Worm (Caenorhabditis elegans) whole organism, mixed stage, embryonic: ENCODE results near the gene BE0003N10.1.

ENCODE experiments used
- ces-1 ChIP-seq: fragments of 150-350 bp; optimal IDR thresholded peaks from 2 replicates; lab custom pipeline; 2014; ENCODE audit warnings: missing biosample characterization, missing genetic modification reagents, missing genetic modification characterization
- elt-1 ChIP-seq: sonication (generic microtip); optimal IDR thresholded peaks from 2 replicates; lab custom pipeline; 2017; ENCODE audit warnings: missing genetic modification characterization, mild to moderate bottlenecking, missing compliant biosample characterization, antibody characterized with exemption, moderate library complexity, borderline replicate concordance; ENCODE audit not compliant: insufficient read depth
- elt-3 ChIP-seq: fragments of 150-350 bp; optimal IDR thresholded peaks from 2 replicates; lab custom pipeline; 2014; ENCODE audit warnings: missing biosample characterization, missing genetic modification characterization
- lsy-2 ChIP-seq: fragments of 150-350 bp; optimal IDR thresholded peaks from 2 replicates; lab custom pipeline; 2014; ENCODE audit warnings: missing biosample characterization, missing genetic modification characterization
- mab-5 ChIP-seq: fragments of 150-350 bp; optimal IDR thresholded peaks from 2 replicates; lab custom pipeline; 2014; ENCODE audit warnings: missing biosample characterization, missing genetic modification characterization
- mep-1 ChIP-seq: fragments of 150-350 bp; optimal IDR thresholded peaks from 2 replicates; lab custom pipeline; 2017; ENCODE audit warnings: missing biosample characterization, missing genetic modification reagents, missing genetic modification characterization, inconsistent platforms
- nhr-12 ChIP-seq: fragments of 150-350 bp; optimal IDR thresholded peaks from 2 replicates; lab custom pipeline; 2014; ENCODE audit warnings: missing biosample characterization, missing genetic modification characterization
- nhr-28 ChIP-seq: fragments of 150-350 bp; optimal IDR thresholded peaks from 2 replicates; lab custom pipeline; 2014; ENCODE audit warnings: missing biosample characterization, missing genetic modification characterization
- pha-4 ChIP-seq: fragments of 150-350 bp; optimal IDR thresholded peaks from 2 replicates; lab custom pipeline; 2018; ENCODE audit warnings: missing biosample characterization, missing genetic modification reagents, missing genetic modification characterization
- sem-2 ChIP-seq: fragments of 200-800 bp; sonication (Bioruptor generic); optimal IDR thresholded peaks from 2 replicates; lab custom pipeline; 2018; ENCODE audit warnings: mild to moderate bottlenecking, missing genetic modification characterization, missing compliant biosample characterization
- snpc-4 ChIP-seq: fragments of 150-350 bp; optimal IDR thresholded peaks from 2 replicates; lab custom pipeline; 2014; ENCODE audit warnings: missing biosample characterization, missing genetic modification characterization
- ztf-11 ChIP-seq: fragments of 150-350 bp; optimal IDR thresholded peaks from 2 replicates; lab custom pipeline; 2014; ENCODE audit warnings: missing biosample characterization, missing genetic modification characterization

DNA sequence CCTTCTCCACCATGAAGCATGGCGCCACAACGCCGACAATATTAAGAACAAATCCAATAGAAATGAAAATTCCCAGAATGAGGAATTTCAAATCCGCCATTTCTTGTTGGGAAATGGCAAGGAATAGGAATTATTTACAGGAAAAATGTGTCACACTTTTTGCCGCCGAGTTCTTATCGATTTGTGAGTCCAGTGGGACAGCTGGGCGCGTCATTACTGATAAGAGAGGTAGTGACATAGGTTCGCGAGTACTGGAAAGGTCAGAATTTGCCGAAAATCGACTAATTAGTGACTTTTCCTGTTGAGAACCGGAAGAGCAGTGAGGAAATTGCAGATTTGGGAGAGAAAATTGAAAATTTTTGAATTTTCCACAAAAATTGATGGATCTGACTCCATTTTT is 9.1 kb upstream of the BE0003N10.1 start:
- TF ChIP-seq nhr-28 (no peak), pha-4 (no peak), ztf-11 (tag; lab: Kevin White, UChicago) (no peak), snpc-4 (tag; lab: Kevin White, UChicago) (no peak), ces-1 (GFP tag; lab: Kevin White, UChicago) (no peak), elt-1 (tag; lab: Kevin White, UChicago) (no peak), lsy-2 (tag; lab: Kevin White, UChicago) (no peak), nhr-12 (tag; lab: Kevin White, UChicago) (no peak), sem-2 (no peak), elt-3 (tag; lab: Kevin White, UChicago) (no peak), mep-1 (tag; lab: Kevin White, UChicago) (no peak), mab-5 (tag; lab: Kevin White, UChicago) (no peak)
